Worm (Caenorhabditis elegans) whole organism, L4 larva: ENCODE data around the gene rtfo-1.

Experiments
- Y75B8A.6 ChIP-seq: fragments of 200-800 bp; sonication (Bioruptor generic); IDR thresholded peaks from 2 replicates; pipeline ENCODE4 v1.3.6; 2022; ENCODE audit warnings: missing genetic modification reagents, missing genetic modification characterization, missing compliant biosample characterization
- ama-1 ChIP-seq: fragments of 150-350 bp; optimal IDR thresholded peaks from 2 replicates; lab custom pipeline; 2014; ENCODE audit warnings: inconsistent platforms, mixed read lengths
- ceh-28 ChIP-seq: fragments of 150-350 bp; optimal IDR thresholded peaks from 2 replicates; lab custom pipeline; 2014; ENCODE audit warnings: missing biosample characterization, missing genetic modification reagents, missing genetic modification characterization
- ctbp-1 ChIP-seq: fragments of 200-800 bp; sonication (Bioruptor generic); IDR thresholded peaks from 2 replicates; pipeline ENCODE4 v1.3.6; 2022; ENCODE audit warnings: missing genetic modification reagents, missing genetic modification characterization, missing compliant biosample characterization
- egl-43 ChIP-seq: fragments of 200-800 bp; sonication (Bioruptor generic); IDR thresholded peaks from 2 replicates; pipeline ENCODE4 v1.3.6; 2022; ENCODE audit warnings: missing genetic modification reagents, missing genetic modification characterization, missing compliant biosample characterization
- fkh-10 ChIP-seq: fragments of 150-350 bp; optimal IDR thresholded peaks from 2 replicates; lab custom pipeline; 2014; ENCODE audit warnings: missing biosample characterization, missing genetic modification reagents, missing genetic modification characterization
- lir-3 ChIP-seq: sonication (generic microtip); optimal IDR thresholded peaks from 2 replicates; lab custom pipeline; 2016; ENCODE audit warnings: mild to moderate bottlenecking, missing genetic modification characterization, missing compliant biosample characterization
- madf-5 ChIP-seq, 2 experiments: fragments of 200-800 bp; sonication (Bioruptor generic); IDR thresholded peaks; 2 replicates each; pipeline ENCODE4 v1.3.6; 2022; ENCODE audit warnings: missing compliant biosample characterization in 2 of 2, missing genetic modification characterization in 2 of 2
- unc-39 ChIP-seq: sonication (generic microtip); optimal IDR thresholded peaks from 2 replicates; lab custom pipeline; 2017; ENCODE audit warnings: missing biosample characterization, missing genetic modification characterization
- unc-62 ChIP-seq, 3 experiments: fragments of 150-350 bp in 1 of 3; sonication (generic microtip); optimal IDR thresholded peaks in 2 of 3; peaks in 1 of 3; 1 replicate in 1 of 3; 2 replicates in 2 of 3; lab custom pipeline; 2014 to 2017; ENCODE audit warnings: missing biosample characterization in 3 of 3, missing genetic modification characterization in 3 of 3, missing genetic modification reagents in 3 of 3, missing genotype in 1 of 3
- vab-7 ChIP-seq: fragments of 200-800 bp; sonication (Bioruptor generic); IDR thresholded peaks from 2 replicates; pipeline ENCODE4 v1.3.6; 2022; ENCODE audit warnings: missing genetic modification reagents, missing genetic modification characterization, missing compliant biosample characterization
- zag-1 ChIP-seq: fragments of 150-350 bp; optimal IDR thresholded peaks from 2 replicates; lab custom pipeline; 2014; ENCODE audit warnings: missing biosample characterization, missing genetic modification characterization

ce11 chrV:9619850-9620249 lies 37.4 kb upstream of the rtfo-1 start, which contains the start of gene idpc-6:
- TF ChIP-seq ama-1 (lab: Kevin White, UChicago) (no peak), madf-5 (GFP tag; IDR thresholded peaks at IDR 0.05; lab: Robert Waterston, UW) (no peak), vab-7 (GFP tag; lab: Robert Waterston, UW) (no peak), zag-1 (tag; lab: Kevin White, UChicago) (no peak), unc-62 (GFP tag; optimal IDR thresholded peaks at IDR 0.05 in 1 of 2; lab: Kevin White, UChicago) (no peak), unc-62 (tag; optimal IDR thresholded peaks at IDR 0.05; lab: Kevin White, UChicago) (no peak), ctbp-1 (no peak), lir-3 (tag; lab: Kevin White, UChicago) (no peak), fkh-10 (no peak), egl-43 (no peak), unc-39 (tag; lab: Kevin White, UChicago) (no peak), ceh-28 (no peak), Y75B8A.6 (GFP tag; lab: Robert Waterston, UW) (no peak)
